Worm (Caenorhabditis elegans) whole organism, L3 larva: ENCODE measurements around the gene F56C4.2.
"Not testable (repeated sequence)": the region's sequence is repeated elsewhere in the genome, so short reads cannot be mapped to it uniquely, and the experiment has no call there.

Experiments used
- aly-2 ChIP-seq: fragments of 150-350 bp; optimal IDR thresholded peaks from 2 replicates; lab custom pipeline; 2014; ENCODE audit warnings: missing biosample characterization, missing genetic modification characterization
- ceh-16 ChIP-seq: sonication (generic microtip); optimal IDR thresholded peaks from 2 replicates; lab custom pipeline; 2017; ENCODE audit warnings: missing biosample characterization, missing genetic modification characterization
- ceh-28 ChIP-seq: fragments of 150-350 bp; optimal IDR thresholded peaks from 2 replicates; lab custom pipeline; 2014; ENCODE audit warnings: missing biosample characterization, missing genetic modification reagents, missing genetic modification characterization
- ceh-9 ChIP-seq: sonication (generic microtip); optimal IDR thresholded peaks from 2 replicates; lab custom pipeline; 2018; ENCODE audit warnings: missing biosample characterization, missing genetic modification characterization
- egl-27 ChIP-seq: sonication (generic microtip); optimal IDR thresholded peaks from 4 replicates; lab custom pipeline; 2017; ENCODE audit warnings: missing biosample characterization, missing genetic modification reagents, missing genetic modification characterization
- egl-5 ChIP-seq: fragments of 150-350 bp; optimal IDR thresholded peaks from 2 replicates; lab custom pipeline; 2017; ENCODE audit warnings: missing biosample characterization, missing genetic modification reagents, missing genetic modification characterization, inconsistent platforms
- elt-2 ChIP-seq: sonication (generic microtip); optimal IDR thresholded peaks from 2 replicates; lab custom pipeline; 2016; ENCODE audit warnings: missing genetic modification reagents, mild to moderate bottlenecking, missing genetic modification characterization, missing compliant biosample characterization
- eor-1 ChIP-seq, 2 experiments: fragments of 150-350 bp; optimal IDR thresholded peaks; 2 replicates each; lab custom pipeline; 2014 to 2018; ENCODE audit warnings: missing biosample characterization in 2 of 2, missing genetic modification characterization in 2 of 2
- fkh-10 ChIP-seq: sonication (generic microtip); optimal IDR thresholded peaks from 2 replicates; lab custom pipeline; 2017; ENCODE audit warnings: missing biosample characterization, missing genetic modification reagents, missing genetic modification characterization
- fkh-2 ChIP-seq: fragments of 150-350 bp; optimal IDR thresholded peaks from 2 replicates; lab custom pipeline; 2014; ENCODE audit warnings: missing biosample characterization, missing genetic modification reagents, missing genetic modification characterization
- hmg-11 ChIP-seq: sonication (generic microtip); optimal IDR thresholded peaks from 2 replicates; lab custom pipeline; 2016; ENCODE audit warnings: missing genetic modification characterization, missing compliant biosample characterization
- lsy-12 ChIP-seq: sonication (generic microtip); optimal IDR thresholded peaks from 2 replicates; lab custom pipeline; 2016; ENCODE audit warnings: mild to moderate bottlenecking, missing genetic modification characterization, missing compliant biosample characterization
- mml-1 ChIP-seq: fragments of 150-350 bp; sonication (generic microtip); optimal IDR thresholded peaks from 3 replicates; lab custom pipeline; 2014; ENCODE audit warnings: missing biosample characterization, missing genetic modification characterization
- nfya-1 ChIP-seq: sonication (generic microtip); optimal IDR thresholded peaks from 2 replicates; lab custom pipeline; 2017; ENCODE audit warnings: missing genetic modification characterization, mild to moderate bottlenecking, missing compliant biosample characterization, antibody characterized with exemption, moderate library complexity; ENCODE audit not compliant: insufficient read depth
- nhr-11 ChIP-seq: fragments of 150-350 bp; optimal IDR thresholded peaks from 2 replicates; lab custom pipeline; 2014; ENCODE audit warnings: missing biosample characterization, missing genetic modification characterization
- nhr-12 ChIP-seq: fragments of 150-350 bp; optimal IDR thresholded peaks from 2 replicates; lab custom pipeline; 2014; ENCODE audit warnings: missing biosample characterization, missing genetic modification characterization
- nhr-23 ChIP-seq: fragments of 150-350 bp; optimal IDR thresholded peaks from 2 replicates; lab custom pipeline; 2014; ENCODE audit warnings: missing biosample characterization, missing genetic modification reagents, missing genetic modification characterization
- nhr-25 ChIP-seq: sonication (generic microtip); optimal IDR thresholded peaks from 2 replicates; lab custom pipeline; 2017; ENCODE audit warnings: missing biosample characterization, missing genetic modification characterization
- nhr-28 ChIP-seq: fragments of 150-350 bp; optimal IDR thresholded peaks from 2 replicates; lab custom pipeline; 2014; ENCODE audit warnings: missing biosample characterization, missing genetic modification characterization
- nhr-43 ChIP-seq: sonication (generic microtip); optimal IDR thresholded peaks from 2 replicates; lab custom pipeline; 2016; ENCODE audit warnings: mild to moderate bottlenecking, missing genetic modification characterization, missing compliant biosample characterization; ENCODE audit not compliant: poor library complexity, severe bottlenecking
- nhr-76 ChIP-seq: fragments of 150-350 bp; sonication (generic microtip); optimal IDR thresholded peaks from 5 replicates; lab custom pipeline; 2014; ENCODE audit warnings: missing biosample characterization, missing genetic modification characterization
- pha-4 ChIP-seq: fragments of 150-350 bp; optimal IDR thresholded peaks from 2 replicates; lab custom pipeline; 2014; ENCODE audit warnings: missing biosample characterization, missing genetic modification reagents, missing genetic modification characterization
- pqm-1 ChIP-seq: fragments of 150-350 bp; optimal IDR thresholded peaks from 2 replicates; lab custom pipeline; 2017; ENCODE audit warnings: missing biosample characterization, missing genetic modification characterization, inconsistent platforms
- skn-1 ChIP-seq: fragments of 150-350 bp; optimal IDR thresholded peaks from 2 replicates; lab custom pipeline; 2014; ENCODE audit warnings: missing biosample characterization, missing genetic modification characterization
- snpc-4 ChIP-seq: fragments of 150-350 bp; optimal IDR thresholded peaks from 2 replicates; lab custom pipeline; 2014; ENCODE audit warnings: missing biosample characterization, missing genetic modification characterization
- unc-39 ChIP-seq: sonication (generic microtip); optimal IDR thresholded peaks from 4 replicates; lab custom pipeline; 2017; ENCODE audit warnings: missing biosample characterization, missing genetic modification characterization
- unc-62 ChIP-seq: fragments of 150-350 bp; sonication (generic microtip); optimal IDR thresholded peaks from 4 replicates; lab custom pipeline; 2014; ENCODE audit warnings: missing biosample characterization, missing genetic modification reagents, missing genetic modification characterization
- zag-1 ChIP-seq: fragments of 150-350 bp; optimal IDR thresholded peaks from 2 replicates; lab custom pipeline; 2014; ENCODE audit warnings: missing biosample characterization, missing genetic modification characterization

The F56C4.2 gene

ce11 chrIV:10617099-10617498 lies 22.0 kb upstream of the F56C4.2 start:
- no peak for TF ChIP-seq ceh-9
- TF ChIP-seq nhr-43 (tag; lab: Kevin White, UChicago) = peak; percentile 21
- peak; percentile 92 for TF ChIP-seq nhr-25 (tag; lab: Kevin White, UChicago)
- TF ChIP-seq nhr-23 (tag; lab: Kevin White, UChicago) = peak; percentile 26
- TF ChIP-seq, all 47 proteins: peak for 3

- no peak for TF ChIP-seq nhr-28
- no peak for TF ChIP-seq fkh-10
- TF ChIP-seq nfya-1 = no peak
- TF ChIP-seq egl-5 = no peak
- no peak for TF ChIP-seq ceh-16
- TF ChIP-seq zag-1 = no peak
- TF ChIP-seq nhr-11 (tag; lab: Kevin White, UChicago) = no peak
- TF ChIP-seq ceh-28 (tag; lab: Kevin White, UChicago) = no peak
- no peak for TF ChIP-seq unc-62 (GFP tag; lab: Kevin White, UChicago)
- no peak for TF ChIP-seq eor-1 (tag; optimal IDR thresholded peaks at IDR 0.05; lab: Kevin White, UChicago)
- TF ChIP-seq pha-4 (tag; lab: Kevin White, UChicago) = no peak
- TF ChIP-seq mml-1 = no peak
- TF ChIP-seq fkh-2 (tag; lab: Kevin White, UChicago) = no peak
These were observed 18.3 kb upstream of the F56C4.2 start, which contains the start of gene R09H10.7 for ce11 chrIV:10620811-10621210. TSS of gene R09H10.7 (plus strand) at chrIV:10621111.

- TF ChIP-seq unc-39 (tag; lab: Kevin White, UChicago) (no peak), snpc-4 (no peak), unc-62 (GFP tag; lab: Kevin White, UChicago) (no peak), skn-1 (tag; lab: Kevin White, UChicago) (no peak), hmg-11 (no peak), eor-1 (tag; optimal IDR thresholded peaks at IDR 0.05; lab: Kevin White, UChicago) (no peak), aly-2 (tag; lab: Kevin White, UChicago) (no peak), pqm-1 (tag; lab: Kevin White, UChicago) (peak; percentile 78), elt-2 (peak; percentile 80)
These were observed 10.4 kb upstream of the F56C4.2 start, which contains the start of gene R09H10.5 for ce11 chrIV:10628724-10629123. TSS of gene R09H10.5 (minus strand) at chrIV:10628829.

- peak; percentile 10 for TF ChIP-seq pqm-1 (tag; lab: Kevin White, UChicago)
- TF ChIP-seq lsy-12 (tag; lab: Kevin White, UChicago) = no peak
- TF ChIP-seq egl-27 (tag; lab: Kevin White, UChicago) = no peak
- peak; percentile 84 for TF ChIP-seq elt-2
- TF ChIP-seq, all 47 proteins: peak for 2
These were observed 8.0 kb upstream of the F56C4.2 start, which contains the start of gene F56C4.4 for ce11 chrIV:10630953-10631554. TSS of gene F56C4.4 (minus strand) at chrIV:10631267.

- TF ChIP-seq eor-1 (tag; optimal IDR thresholded peaks at IDR 0.05; lab: Kevin White, UChicago) (no peak), nhr-12 (tag; lab: Kevin White, UChicago) (no peak)
These were observed 2.4 kb upstream of the F56C4.2 start, which contains the start of gene F56C4.1 for ce11 chrIV:10636649-10637048. TSS of gene F56C4.1 (plus strand) at chrIV:10636949.

- not testable (repeated sequence) for TF ChIP-seq elt-2; ceh-28 (tag; lab: Kevin White, UChicago); skn-1 (tag; lab: Kevin White, UChicago)
These were observed 15.0 kb downstream of the F56C4.2 start, which contains the start of gene glb-19 for ce11 chrIV:10654047-10654446. TSS of gene glb-19 (minus strand) at chrIV:10654147.

- peak; percentile 78 for TF ChIP-seq elt-2
- peak; percentile 32 for TF ChIP-seq pqm-1 (tag; lab: Kevin White, UChicago)
- no peak for TF ChIP-seq nhr-76 (tag; lab: Kevin White, UChicago)
These were observed 17.8 kb downstream of the F56C4.2 start, which contains the start of gene K08C7.1 for ce11 chrIV:10656770-10657323. TSS of gene K08C7.1 (plus strand) at chrIV:10656812.
